Worm (Caenorhabditis elegans) whole organism, young adult: ENCODE data around the gene F59G1.4.

ENCODE experiments used
- B0035.1 ChIP-seq: sonication (generic microtip); optimal IDR thresholded peaks from 2 replicates; lab custom pipeline; 2016; ENCODE audit warnings: missing genetic modification characterization, mild to moderate bottlenecking, missing compliant biosample characterization, missing genotype, missing genetic modification reagents
- B0261.1 ChIP-seq: sonication (generic microtip); optimal IDR thresholded peaks from 2 replicates; lab custom pipeline; 2016; ENCODE audit warnings: mild to moderate bottlenecking, missing genetic modification characterization, moderate library complexity, missing compliant biosample characterization
- C06A6.2 ChIP-seq: fragments of 200-800 bp; sonication (Bioruptor generic); conservative IDR thresholded peaks from 2 replicates; pipeline ENCODE4 v1.3.6; 2022; ENCODE audit warnings: missing genetic modification characterization, missing compliant biosample characterization
- F10E7.11 ChIP-seq: sonication (generic microtip); optimal IDR thresholded peaks from 2 replicates; lab custom pipeline; 2017; ENCODE audit warnings: mild to moderate bottlenecking, missing genetic modification characterization, moderate library complexity, missing compliant biosample characterization
- F22D6.2 ChIP-seq: sonication (generic microtip); optimal IDR thresholded peaks from 2 replicates; lab custom pipeline; 2016; ENCODE audit warnings: mild to moderate bottlenecking, missing genetic modification characterization, missing compliant biosample characterization
- F49E8.2 ChIP-seq: sonication (generic microtip); optimal IDR thresholded peaks from 3 replicates; lab custom pipeline; 2017; ENCODE audit warnings: missing genetic modification characterization, mild to moderate bottlenecking, missing compliant biosample characterization, antibody characterized with exemption, moderate library complexity; ENCODE audit not compliant: insufficient read depth
- ama-1 ChIP-seq, 3 experiments: fragments of 150-350 bp in 1 of 3; sonication (generic microtip) in 2 of 3; optimal IDR thresholded peaks; 2 replicates each; lab custom pipeline; 2014 to 2018; ENCODE audit warnings: missing biosample characterization in 2 of 3, missing genetic modification characterization in 2 of 3, missing genetic modification reagents in 2 of 3
- aptf-2 ChIP-seq: fragments of 200-800 bp; sonication (Bioruptor generic); conservative IDR thresholded peaks from 2 replicates; pipeline ENCODE4 v1.3.6; 2022; ENCODE audit warnings: missing genetic modification reagents, missing genetic modification characterization, missing compliant biosample characterization
- aptf-3 ChIP-seq: fragments of 200-800 bp; sonication (Bioruptor generic); IDR thresholded peaks from 2 replicates; pipeline ENCODE4 v1.3.6; 2022; ENCODE audit warnings: missing genetic modification characterization, missing compliant biosample characterization
- atf-7 ChIP-seq: sonication (generic microtip); optimal IDR thresholded peaks from 2 replicates; lab custom pipeline; 2017; ENCODE audit warnings: mild to moderate bottlenecking, missing genetic modification characterization, missing compliant biosample characterization
- athp-1 ChIP-seq: sonication (generic microtip); optimal IDR thresholded peaks from 2 replicates; lab custom pipeline; 2017; ENCODE audit warnings: mild to moderate bottlenecking, missing genetic modification characterization, missing compliant biosample characterization
- attf-3 ChIP-seq: fragments of 200-800 bp; sonication (Bioruptor generic); conservative IDR thresholded peaks from 2 replicates; pipeline ENCODE4 v1.3.6; 2022; ENCODE audit warnings: missing genetic modification reagents, missing genetic modification characterization, missing compliant biosample characterization
- attf-5 ChIP-seq: fragments of 200-800 bp; sonication (Bioruptor generic); optimal IDR thresholded peaks from 2 replicates; lab custom pipeline; 2018; ENCODE audit warnings: mild to moderate bottlenecking, missing genetic modification characterization, missing compliant biosample characterization
- cebp-1 ChIP-seq, 2 experiments: fragments of 200-800 bp in 1 of 2; sonication (Bioruptor generic) in 1 of 2; sonication (generic microtip) in 1 of 2; IDR thresholded peaks in 1 of 2; optimal IDR thresholded peaks in 1 of 2; 2 replicates each; pipeline versions ENCODE4 v1.3.6 to Lab custom; 2017 to 2022; ENCODE audit warnings: missing compliant biosample characterization in 2 of 2, missing genetic modification characterization in 2 of 2, mild to moderate bottlenecking in 1 of 2, missing genetic modification reagents in 1 of 2, moderate library complexity in 1 of 2
- cebp-2 ChIP-seq: fragments of 200-800 bp; sonication (Bioruptor generic); IDR thresholded peaks from 2 replicates; pipeline ENCODE4 v1.3.6; 2022; ENCODE audit warnings: missing genetic modification characterization, missing compliant biosample characterization
- ceh-27 ChIP-seq: fragments of 200-800 bp; sonication (Bioruptor generic); optimal IDR thresholded peaks from 2 replicates; lab custom pipeline; 2018; ENCODE audit warnings: mild to moderate bottlenecking, missing genetic modification characterization, moderate library complexity, missing compliant biosample characterization
- ceh-79 ChIP-seq: sonication (generic microtip); optimal IDR thresholded peaks from 2 replicates; lab custom pipeline; 2017; ENCODE audit warnings: mild to moderate bottlenecking, missing genetic modification characterization, missing compliant biosample characterization
- ceh-91 ChIP-seq: fragments of 200-800 bp; sonication (Bioruptor generic); IDR thresholded peaks from 2 replicates; pipeline ENCODE4 v1.3.6; 2022; ENCODE audit warnings: missing genetic modification reagents, missing genetic modification characterization, missing compliant biosample characterization
- die-1 ChIP-seq: sonication (generic microtip); optimal IDR thresholded peaks from 2 replicates; lab custom pipeline; 2016; ENCODE audit warnings: missing genotype, mild to moderate bottlenecking, missing genetic modification characterization, missing compliant biosample characterization
- dpff-1 ChIP-seq: sonication (generic microtip); optimal IDR thresholded peaks from 2 replicates; lab custom pipeline; 2017; ENCODE audit warnings: mild to moderate bottlenecking, missing genetic modification characterization, missing compliant biosample characterization
- efl-1 ChIP-seq: fragments of 150-350 bp; optimal IDR thresholded peaks from 2 replicates; lab custom pipeline; 2014; ENCODE audit warnings: missing biosample characterization, missing genetic modification reagents, missing genetic modification characterization
- egl-44 ChIP-seq: fragments of 200-800 bp; sonication (Bioruptor generic); IDR thresholded peaks from 2 replicates; pipeline ENCODE4 v1.3.6; 2022; ENCODE audit warnings: missing genetic modification reagents, missing genetic modification characterization, missing compliant biosample characterization
- ets-4 ChIP-seq: fragments of 200-800 bp; sonication (Bioruptor generic); optimal IDR thresholded peaks from 2 replicates; lab custom pipeline; 2018; ENCODE audit warnings: mild to moderate bottlenecking, missing genetic modification characterization, missing compliant biosample characterization
- hlh-26 ChIP-seq: fragments of 200-800 bp; sonication (Bioruptor generic); conservative IDR thresholded peaks from 2 replicates; pipeline ENCODE4 v1.3.6; 2022; ENCODE audit warnings: missing genetic modification reagents, missing genetic modification characterization, missing compliant biosample characterization
- hmg-1.2 ChIP-seq: fragments of 200-800 bp; sonication (Bioruptor generic); IDR thresholded peaks from 2 replicates; pipeline ENCODE4 v1.3.6; 2022; ENCODE audit warnings: missing genetic modification reagents, missing genetic modification characterization, missing compliant biosample characterization
- hmg-20 ChIP-seq: fragments of 200-800 bp; sonication (Bioruptor generic); IDR thresholded peaks from 2 replicates; pipeline ENCODE4 v1.3.6; 2022; ENCODE audit warnings: missing genetic modification reagents, missing genetic modification characterization, missing compliant biosample characterization
- hrde-1 ChIP-seq: sonication (generic microtip); optimal IDR thresholded peaks from 2 replicates; lab custom pipeline; 2016; ENCODE audit warnings: missing genetic modification characterization, mild to moderate bottlenecking, missing compliant biosample characterization, moderate library complexity, missing genotype, missing genetic modification reagents, borderline replicate concordance
- hsf-1 ChIP-seq: fragments of 200-800 bp; sonication (Bioruptor generic); IDR thresholded peaks from 2 replicates; pipeline ENCODE4 v1.3.6; 2022; ENCODE audit warnings: missing genetic modification reagents, missing genetic modification characterization, missing compliant biosample characterization
- lin-35 ChIP-seq, 3 experiments: fragments of 150-350 bp in 2 of 3; sonication (generic microtip) in 1 of 3; optimal IDR thresholded peaks; 2 replicates each; lab custom pipeline; 2014 to 2018; ENCODE audit warnings: missing biosample characterization in 3 of 3, missing genetic modification characterization in 3 of 3, missing genetic modification reagents in 3 of 3
- lin-54 ChIP-seq: fragments of 200-800 bp; sonication (Bioruptor generic); optimal IDR thresholded peaks from 2 replicates; lab custom pipeline; 2018; ENCODE audit warnings: mild to moderate bottlenecking, missing genetic modification characterization, missing compliant biosample characterization
- lsl-1 ChIP-seq: fragments of 200-800 bp; sonication (Bioruptor generic); optimal IDR thresholded peaks from 2 replicates; lab custom pipeline; 2018; ENCODE audit warnings: mild to moderate bottlenecking, missing genetic modification characterization, moderate library complexity, missing compliant biosample characterization
- lsy-27 ChIP-seq: sonication (generic microtip); optimal IDR thresholded peaks from 2 replicates; lab custom pipeline; 2017; ENCODE audit warnings: missing genetic modification characterization, mild to moderate bottlenecking, missing compliant biosample characterization, antibody characterized with exemption, missing genotype, borderline replicate concordance; ENCODE audit not compliant: insufficient read depth
- madf-10 ChIP-seq: sonication (generic microtip); optimal IDR thresholded peaks from 2 replicates; lab custom pipeline; 2016; ENCODE audit warnings: mild to moderate bottlenecking, missing genetic modification characterization, missing compliant biosample characterization
- madf-8 ChIP-seq: fragments of 200-800 bp; sonication (Bioruptor generic); conservative IDR thresholded peaks from 2 replicates; pipeline ENCODE4 v1.3.6; 2022; ENCODE audit warnings: missing genetic modification reagents, missing genetic modification characterization, missing compliant biosample characterization
- mel-28 ChIP-seq: sonication (generic microtip); optimal IDR thresholded peaks from 2 replicates; lab custom pipeline; 2016; ENCODE audit warnings: borderline replicate concordance, mild to moderate bottlenecking, missing genetic modification characterization, missing compliant biosample characterization
- mes-4 ChIP-seq: sonication (generic microtip); optimal IDR thresholded peaks from 2 replicates; lab custom pipeline; 2016; ENCODE audit warnings: missing genotype, missing genetic modification characterization, missing compliant biosample characterization
- nfya-2 ChIP-seq: fragments of 200-800 bp; sonication (Bioruptor generic); IDR thresholded peaks from 2 replicates; pipeline ENCODE4 v1.3.6; 2022; ENCODE audit warnings: missing genetic modification reagents, missing genetic modification characterization, missing compliant biosample characterization
- nfyb-1 ChIP-seq: fragments of 200-800 bp; sonication (Bioruptor generic); IDR thresholded peaks from 2 replicates; pipeline ENCODE4 v1.3.6; 2022; ENCODE audit warnings: missing genetic modification reagents, missing genetic modification characterization, missing compliant biosample characterization
- nhr-179 ChIP-seq: sonication (generic microtip); optimal IDR thresholded peaks from 2 replicates; lab custom pipeline; 2016; ENCODE audit warnings: mild to moderate bottlenecking, missing genetic modification characterization, missing compliant biosample characterization
- nhr-80 ChIP-seq: sonication (generic microtip); optimal IDR thresholded peaks from 2 replicates; lab custom pipeline; 2016; ENCODE audit warnings: missing genetic modification characterization, missing compliant biosample characterization
- pbrm-1 ChIP-seq: fragments of 200-800 bp; sonication (Bioruptor generic); IDR thresholded peaks from 2 replicates; pipeline ENCODE4 v1.3.6; 2022; ENCODE audit warnings: missing genetic modification reagents, missing genetic modification characterization, missing compliant biosample characterization
- rcor-1 ChIP-seq: fragments of 200-800 bp; sonication (Bioruptor generic); IDR thresholded peaks from 2 replicates; pipeline ENCODE4 v1.3.6; 2022; ENCODE audit warnings: missing genetic modification reagents, missing genetic modification characterization, missing compliant biosample characterization
- somi-1 ChIP-seq: fragments of 200-800 bp; sonication (Bioruptor generic); optimal IDR thresholded peaks from 2 replicates; lab custom pipeline; 2018; ENCODE audit warnings: mild to moderate bottlenecking, missing genetic modification characterization, missing compliant biosample characterization
- zim-3 ChIP-seq: sonication (generic microtip); optimal IDR thresholded peaks from 2 replicates; lab custom pipeline; 2017; ENCODE audit warnings: mild to moderate bottlenecking, missing genetic modification characterization, moderate library complexity, missing compliant biosample characterization
- ztf-18 ChIP-seq: sonication (generic microtip); optimal IDR thresholded peaks from 2 replicates; lab custom pipeline; 2016; ENCODE audit warnings: missing genotype, mild to moderate bottlenecking, missing genetic modification characterization, missing compliant biosample characterization
- ztf-22 ChIP-seq: fragments of 200-800 bp; sonication (Bioruptor generic); optimal IDR thresholded peaks from 2 replicates; lab custom pipeline; 2018; ENCODE audit warnings: mild to moderate bottlenecking, missing genetic modification characterization, moderate library complexity, missing compliant biosample characterization
- ztf-25 ChIP-seq: fragments of 200-800 bp; sonication (Bioruptor generic); IDR thresholded peaks from 2 replicates; pipeline ENCODE4 v1.3.6; 2022; ENCODE audit warnings: missing genetic modification reagents, missing genetic modification characterization, missing compliant biosample characterization

The F59G1.4 gene

DNA sequence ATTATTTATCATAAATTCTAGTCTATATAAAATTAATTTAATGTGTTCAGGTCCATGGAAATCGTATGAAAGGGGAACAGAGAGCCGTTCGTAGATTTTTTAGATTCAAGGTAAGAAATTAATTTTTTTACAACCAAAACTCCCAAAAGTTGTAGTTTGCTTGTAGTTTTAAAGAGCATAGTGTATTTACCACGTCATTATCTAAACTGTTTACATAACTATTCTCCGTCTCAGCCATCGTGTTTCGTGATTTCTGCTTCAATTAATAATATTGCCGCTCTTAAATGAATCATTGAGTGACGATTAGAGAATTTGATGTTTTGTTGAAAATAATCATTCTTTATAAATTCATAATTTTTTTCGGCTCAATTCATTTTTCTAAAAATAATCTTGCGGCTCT is 15.3 kb downstream of the F59G1.4 start, which contains the start of gene cgt-3:
cgt-3 (plus strand) TSS at position 51 of the 400 bp plus-strand sequence.
- TF ChIP-seq hlh-26 (GFP tag; lab: Robert Waterston, UW) (no peak), pbrm-1 (no peak), efl-1 (GFP tag; lab: Kevin White, UChicago) (no peak), ets-4 (no peak), C06A6.2 (no peak), ceh-91 (GFP tag; lab: Robert Waterston, UW) (no peak), ztf-22 (GFP tag; lab: Kevin White, UChicago) (no peak), madf-10 (tag; lab: Kevin White, UChicago) (no peak), hsf-1 (no peak), cebp-1 (GFP tag; IDR thresholded peaks at IDR 0.05; lab: Robert Waterston, UW) (no peak), cebp-1 (tag; optimal IDR thresholded peaks at IDR 0.05; lab: Kevin White, UChicago) (no peak), nfya-2 (GFP tag; lab: Robert Waterston, UW) (no peak), hrde-1 (no peak), ceh-27 (GFP tag; lab: Kevin White, UChicago) (no peak), athp-1 (tag; lab: Kevin White, UChicago) (no peak), ama-1 (optimal IDR thresholded peaks at IDR 0.05; lab: Kevin White, UChicago) (no peak), ama-1 (GFP tag; optimal IDR thresholded peaks at IDR 0.05; lab: Kevin White, UChicago) (no peak), lsy-27 (tag; lab: Kevin White, UChicago) (no peak), F49E8.2 (no peak), madf-8 (GFP tag; lab: Robert Waterston, UW) (no peak), mel-28 (tag; lab: Kevin White, UChicago) (no peak), ztf-18 (tag; lab: Kevin White, UChicago) (no peak)

ce11 chrII:5911939-5912523 is 16.1 kb downstream of the F59G1.4 start:
- TF ChIP-seq aptf-2 (GFP tag; lab: Robert Waterston, UW) (no peak), atf-7 (tag; lab: Kevin White, UChicago) (peak; percentile 9), nfyb-1 (GFP tag; lab: Robert Waterston, UW) (no peak), rcor-1 (GFP tag; lab: Robert Waterston, UW) (no peak), F10E7.11 (no peak), mes-4 (tag; lab: Kevin White, UChicago) (no peak), die-1 (tag; lab: Kevin White, UChicago) (no peak), ztf-22 (GFP tag; lab: Kevin White, UChicago) (no peak), nhr-179 (no peak), hmg-20 (GFP tag; lab: Robert Waterston, UW) (no peak), B0035.1 (tag; lab: Kevin White, UChicago) (no peak), B0261.1 (tag; lab: Kevin White, UChicago) (no peak), ceh-91 (GFP tag; lab: Robert Waterston, UW) (no peak), ceh-79 (no peak), aptf-3 (GFP tag; lab: Robert Waterston, UW) (no peak), zim-3 (tag; lab: Kevin White, UChicago) (no peak), attf-5 (GFP tag; lab: Kevin White, UChicago) (peak; percentile 12), hmg-1.2 (GFP tag; lab: Robert Waterston, UW) (peak; percentile 41; the same call in 1 of the 2 replicates), attf-3 (GFP tag; lab: Robert Waterston, UW) (no peak), dpff-1 (tag; lab: Kevin White, UChicago) (no peak), cebp-1 (GFP tag; IDR thresholded peaks at IDR 0.05; lab: Robert Waterston, UW) (no peak), cebp-1 (tag; optimal IDR thresholded peaks at IDR 0.05; lab: Kevin White, UChicago) (peak; percentile 52), lin-54 (no peak), cebp-2 (no peak), F22D6.2 (tag; lab: Kevin White, UChicago) (no peak), somi-1 (GFP tag; lab: Kevin White, UChicago) (no peak), lsl-1 (no peak), ztf-25 (GFP tag; lab: Robert Waterston, UW) (no peak), lin-35 (GFP tag; optimal IDR thresholded peaks at IDR 0.05; lab: Kevin White, UChicago) (no peak), egl-44 (GFP tag; lab: Robert Waterston, UW) (no peak), nhr-80 (tag; lab: Kevin White, UChicago) (peak; percentile 93)
